Worm (Caenorhabditis elegans): ENCODE measurements around the gene phf-32.
A peak's percentile ranks its signal among the peaks of the same experiment; 100 is the strongest.

The phf-32 gene

DNA sequence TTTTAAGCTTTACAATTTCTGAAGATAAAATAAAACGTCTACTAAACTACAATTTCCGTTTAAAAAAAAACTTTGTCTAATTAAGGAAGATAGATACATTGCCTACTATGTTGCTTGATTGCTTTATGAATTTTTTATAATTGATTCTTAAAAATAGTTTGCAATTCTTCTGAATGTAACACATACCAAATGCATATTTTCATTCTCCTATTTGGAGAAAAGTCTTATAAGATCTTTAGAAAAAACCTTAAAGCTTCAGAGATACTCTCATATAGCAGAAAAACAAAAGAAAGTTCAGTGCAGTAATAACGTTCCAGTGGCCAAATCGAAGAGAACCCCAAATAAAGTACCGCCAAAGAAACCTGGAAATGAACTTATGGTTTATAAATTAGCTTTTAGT lies at the start of gene phf-32:
Gene phf-32, plus strand, starts transcription at position 301 of the 400 bp plus-strand sequence.
- TF ChIP-seq ets-4 (GFP tag; optimal IDR thresholded peaks at IDR 0.05) = no peak
- TF ChIP-seq madf-10 (tag; optimal IDR thresholded peaks at IDR 0.05) = no peak

DNA sequence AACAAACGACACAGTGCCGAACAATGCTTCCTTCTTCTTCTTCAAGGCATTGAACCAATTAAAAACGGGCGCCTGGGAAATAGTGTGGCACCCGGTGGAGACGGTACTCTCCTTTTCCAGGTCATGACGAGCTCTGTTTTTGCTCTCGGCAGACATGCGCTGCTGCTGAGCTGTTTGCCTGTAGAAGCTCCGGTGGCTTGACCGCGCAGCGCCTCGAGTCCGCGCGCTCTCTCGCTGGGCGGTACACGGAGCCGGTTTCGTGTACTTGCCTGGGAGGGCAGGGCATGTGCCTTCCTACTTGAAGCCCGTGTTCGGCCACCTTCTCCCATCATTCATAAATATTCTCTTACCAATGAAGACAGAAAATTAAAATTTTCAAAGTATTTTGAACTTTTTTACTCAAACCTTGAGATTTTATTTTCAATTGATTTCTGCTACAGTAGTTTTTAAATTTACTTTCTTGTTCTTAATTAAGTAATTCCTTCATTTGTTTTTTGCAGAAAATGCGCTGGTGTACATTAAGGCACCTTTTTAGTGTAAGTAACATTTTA lies 46.2 kb upstream of the phf-32 start, which contains the start of gene E01G6.1:
Gene E01G6.1, plus strand, starts transcription at position 501 of the 551 bp plus-strand sequence.
- TF ChIP-seq nhr-80 (tag; optimal IDR thresholded peaks at IDR 0.05) (no peak), zfh-2 (GFP tag; conservative IDR thresholded peaks at IDR 0.05) (peak; percentile 91), egrh-3 (GFP tag; IDR thresholded peaks at IDR 0.05) (peak; percentile 62; the same call in 1 of the 2 replicates)

DNA sequence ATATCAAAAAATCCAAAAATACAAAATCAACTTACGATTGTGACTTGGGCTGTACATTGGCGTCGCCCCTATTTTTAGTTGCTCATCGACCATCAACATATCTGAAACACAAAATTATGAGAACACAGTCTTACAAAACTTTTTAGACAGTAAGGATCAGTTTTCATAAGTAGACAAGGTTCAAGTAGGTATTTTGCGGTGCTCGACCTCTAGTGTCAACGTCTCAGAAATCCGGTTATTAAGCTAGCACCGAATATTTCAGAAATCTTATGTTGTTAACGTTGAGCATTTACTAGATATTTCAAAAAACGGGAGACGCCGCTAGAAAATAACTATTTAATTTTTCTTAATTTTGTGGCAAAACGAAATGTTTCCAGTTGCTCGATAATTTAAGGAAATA lies 35.8 kb upstream of the phf-32 start, which contains the start of gene otpl-8:
Gene otpl-8, minus strand, starts transcription at position 101 of the 400 bp plus-strand sequence.
- TF ChIP-seq F23B12.7 (tag; optimal IDR thresholded peaks at IDR 0.05; ENCODE audit: insufficient read depth) (no peak), Y67H2A.10 (GFP tag; conservative IDR thresholded peaks at IDR 0.05) (no peak), madf-10 (tag; optimal IDR thresholded peaks at IDR 0.05) (no peak), atf-7 (tag; optimal IDR thresholded peaks at IDR 0.05) (no peak), ceh-91 (GFP tag; IDR thresholded peaks at IDR 0.05) (no peak), nfya-1 (tag; optimal IDR thresholded peaks at IDR 0.05; ENCODE audit: borderline replicate concordance, insufficient read depth) (no peak)

DNA sequence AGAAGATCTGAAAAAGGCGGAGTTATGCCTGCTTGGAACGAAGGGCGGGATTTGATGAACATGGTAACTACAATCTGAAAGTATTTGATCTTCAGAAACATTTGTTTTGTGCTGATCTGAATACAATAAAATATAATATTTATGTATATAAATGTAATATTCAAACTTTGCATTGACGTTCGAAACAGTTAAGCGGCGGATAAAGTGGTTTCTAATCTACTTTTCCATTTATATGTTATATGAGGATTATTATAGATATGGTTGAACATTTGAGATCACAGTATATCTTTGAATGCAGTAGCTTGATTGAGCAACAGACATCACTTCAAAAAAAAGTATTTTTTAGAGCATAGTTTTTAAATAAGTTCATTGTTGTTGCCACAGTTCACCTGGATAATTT lies 32.8 kb upstream of the phf-32 start, which contains the start of gene H19J13.2:
Gene H19J13.2, minus strand, starts transcription at position 101 of the 400 bp plus-strand sequence.
- TF ChIP-seq Y95B8A.8 (GFP tag; IDR thresholded peaks at IDR 0.05) (no peak), nhr-120 (GFP tag; IDR thresholded peaks at IDR 0.05) (no peak), unc-130 (GFP tag; optimal IDR thresholded peaks at IDR 0.05) (no peak), hrde-1 (tag; optimal IDR thresholded peaks at IDR 0.05; ENCODE audit: borderline replicate concordance) (no peak), attf-6 (GFP tag; IDR thresholded peaks at IDR 0.05) (no peak), hlh-12 (tag; optimal IDR thresholded peaks at IDR 0.05) (no peak), him-1 (tag; optimal IDR thresholded peaks at IDR 0.05) (no peak), lag-1 (GFP tag; IDR thresholded peaks at IDR 0.05) (no peak), nhr-179 (tag; optimal IDR thresholded peaks at IDR 0.05) (no peak), tlf-1 (GFP tag; optimal IDR thresholded peaks at IDR 0.05) (no peak), lsy-27 (tag; optimal IDR thresholded peaks at IDR 0.05; ENCODE audit: borderline replicate concordance, insufficient read depth) (no peak), ztf-25 (GFP tag; IDR thresholded peaks at IDR 0.05) (no peak), sdz-38 (tag; optimal IDR thresholded peaks at IDR 0.05) (no peak), pbrm-1 (GFP tag; IDR thresholded peaks at IDR 0.05) (no peak)

DNA sequence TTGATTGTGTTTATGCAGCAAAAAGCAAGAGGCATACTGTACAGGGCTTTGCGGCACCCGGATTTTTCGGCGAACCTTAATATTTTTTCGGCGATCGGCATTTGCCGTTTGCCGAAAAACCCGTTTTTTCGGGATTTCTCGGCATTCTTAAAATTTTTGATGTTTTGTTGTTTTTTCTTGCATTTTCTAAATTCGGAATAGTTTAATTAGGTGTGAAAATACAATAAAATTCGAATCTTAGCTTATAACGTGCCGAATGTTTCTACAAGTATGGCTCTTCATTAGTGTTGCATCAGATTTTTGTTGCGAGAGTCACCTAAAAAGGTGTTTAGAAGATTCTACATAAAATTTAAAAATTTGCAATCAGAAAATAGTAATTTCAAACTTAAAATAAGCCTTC lies 31.1 kb upstream of the phf-32 start, which contains the start of gene C04B4.6:
Gene C04B4.6, minus strand, starts transcription at position 101 of the 400 bp plus-strand sequence.
- no peak for TF ChIP-seq dpl-1 (GFP tag; optimal IDR thresholded peaks at IDR 0.05)
- TF ChIP-seq ztf-22 (GFP tag; optimal IDR thresholded peaks at IDR 0.05) = no peak
- no peak for TF ChIP-seq K11D2.4 (GFP tag; IDR thresholded peaks at IDR 0.05)
- no peak for TF ChIP-seq let-607 (tag; optimal IDR thresholded peaks at IDR 0.05)

DNA sequence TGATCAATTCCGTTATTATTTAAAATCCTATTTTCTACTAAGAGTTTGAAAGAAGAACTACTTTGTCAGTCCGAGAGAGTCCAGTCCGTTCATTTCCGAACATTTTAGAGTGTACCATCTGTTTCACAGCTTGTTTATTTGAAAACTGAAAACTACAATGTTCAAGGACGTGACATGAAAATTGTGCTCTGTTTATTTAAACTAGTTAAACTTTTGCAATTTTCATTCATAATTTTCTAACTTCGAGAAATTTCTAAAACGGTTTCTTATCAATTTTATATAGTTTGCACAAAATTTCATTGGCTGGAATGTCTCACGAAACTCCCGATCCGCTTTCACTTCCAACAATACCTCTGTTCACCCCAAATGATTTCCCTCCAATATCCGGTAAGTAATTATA lies 26.2 kb upstream of the phf-32 start, which contains the start of gene C04B4.1:
Gene C04B4.1, plus strand, starts transcription at position 301 of the 400 bp plus-strand sequence.
- TF ChIP-seq F10E7.11 (tag; optimal IDR thresholded peaks at IDR 0.05) = no peak
- TF ChIP-seq snpc-3.4 (tag; optimal IDR thresholded peaks at IDR 0.05) = no peak
